Fruit fly (Drosophila melanogaster): ENCODE data around the gene Ccdc114.

DNA sequence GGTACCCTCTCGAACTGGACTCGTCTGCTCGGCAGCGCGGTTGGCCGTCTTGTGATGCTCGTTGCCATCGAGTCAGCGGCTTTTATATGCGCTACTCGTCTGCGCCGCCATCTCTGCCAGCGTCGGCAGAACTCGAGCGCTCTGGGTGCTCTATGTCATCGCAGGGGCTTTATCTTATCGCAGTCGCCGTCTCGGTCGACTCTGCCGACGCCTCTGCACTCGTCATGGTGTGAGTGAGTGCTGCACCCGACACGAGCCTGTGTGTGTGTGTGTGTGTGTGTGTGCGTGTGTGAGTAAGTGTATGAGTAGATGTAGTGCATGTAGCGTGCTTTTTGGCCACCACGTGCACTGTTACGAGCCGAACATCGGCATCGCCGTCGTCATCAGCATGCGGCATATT lies 40.9 kb downstream of the Ccdc114 start, which contains the start of gene Scp2:
- no peak for TF ChIP-seq psq (optimal IDR thresholded peaks at IDR 0.05)
- no peak for TF ChIP-seq usp (GFP tag; optimal IDR thresholded peaks at IDR 0.05)
- TF ChIP-seq CG8478 (optimal IDR thresholded peaks at IDR 0.05), result no peak
- TF ChIP-seq EcR (GFP tag; optimal IDR thresholded peaks at IDR 0.05), result no peak
- no peak for TF ChIP-seq pan (optimal IDR thresholded peaks at IDR 0.05)

Data from whole organism.